Worm (Caenorhabditis elegans): ENCODE measurements around the gene asp-14.

DNA sequence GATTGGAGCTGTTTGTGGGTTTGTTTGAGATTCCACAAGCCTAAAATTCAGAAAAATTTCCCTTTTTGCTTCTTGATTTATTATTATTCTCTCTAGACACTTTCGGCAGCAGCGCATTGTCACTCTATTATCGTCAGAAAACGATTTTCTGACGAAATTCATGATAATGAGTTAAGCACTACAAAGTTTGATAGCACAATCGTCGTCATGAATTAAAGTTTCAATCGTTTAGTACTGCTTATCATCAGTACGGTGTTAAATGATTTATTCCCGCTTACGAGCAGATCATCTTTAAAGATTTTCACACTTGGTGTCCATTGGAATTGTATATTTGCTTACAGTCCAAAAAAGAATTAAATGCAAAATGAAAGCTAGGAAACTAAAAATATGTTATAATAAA is 16.9 kb downstream of the asp-14 start:
- TF ChIP-seq med-1 (GFP tag; optimal IDR thresholded peaks at IDR 0.05; ENCODE audit: insufficient read depth), result no peak
- no peak for TF ChIP-seq ref-1 (GFP tag; conservative IDR thresholded peaks at IDR 0.05)
- TF ChIP-seq klf-2 (GFP tag; conservative IDR thresholded peaks at IDR 0.05), result no peak
- TF ChIP-seq ztf-23 (GFP tag; IDR thresholded peaks at IDR 0.05), result no peak
- no peak for TF ChIP-seq ztf-29 (GFP tag; IDR thresholded peaks at IDR 0.05)
- no peak for TF ChIP-seq flt-1 (GFP tag; IDR thresholded peaks at IDR 0.05)
- no peak for TF ChIP-seq T22C8.4 (GFP tag; IDR thresholded peaks at IDR 0.05)

Measured in whole organism, midembryonic.